Fruit fly (Drosophila melanogaster): ENCODE measurements around the gene Rrp46.

dm6 chr3R:10394368-10394770 is 18.7 kb upstream of the Rrp46 start:
- TF ChIP-seq fd59A (GFP tag; optimal IDR thresholded peaks at IDR 0.05) (no peak), Eip75B (GFP tag; optimal IDR thresholded peaks at IDR 0.05) (no peak)

All from whole organism, prepupa.